Worm (Caenorhabditis elegans) whole organism, late embryonic: ENCODE results near the gene F54B3.2.

Experiments
- ama-1 ChIP-seq: fragments of 150-350 bp; optimal IDR thresholded peaks from 2 replicates; lab custom pipeline; 2014
- pha-4 ChIP-seq: fragments of 150-350 bp; optimal IDR thresholded peaks from 2 replicates; lab custom pipeline; 2018; ENCODE audit warnings: missing biosample characterization, missing genetic modification reagents, missing genetic modification characterization

DNA sequence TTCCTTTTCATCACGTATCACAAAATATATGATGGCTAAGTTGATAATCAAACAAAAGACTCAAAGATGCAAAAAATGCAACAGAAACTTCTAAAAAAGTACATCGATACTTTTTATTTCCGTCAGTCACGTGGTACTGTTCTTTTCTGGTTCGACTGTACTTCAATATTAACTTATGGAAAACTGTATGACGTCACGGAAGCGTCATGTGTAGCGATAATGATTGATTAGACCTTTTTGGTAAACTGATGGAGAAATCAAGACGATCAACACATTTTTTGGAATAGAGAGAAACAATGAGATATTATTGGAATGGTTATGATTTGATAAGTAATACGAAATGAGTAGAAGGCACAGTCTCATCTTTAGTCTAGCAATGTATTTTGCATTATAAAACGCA, 24.3 kb upstream of the F54B3.2 start:
- no peak for TF ChIP-seq ama-1 (lab: Kevin White, UChicago)
- TF ChIP-seq pha-4 (tag; lab: Kevin White, UChicago) = no peak
